Worm (Caenorhabditis elegans) whole organism, young adult: Measurements from ENCODE around the gene scl-5.

ENCODE experiments used
- C06A6.2 ChIP-seq: fragments of 200-800 bp; sonication (Bioruptor generic); conservative IDR thresholded peaks from 2 replicates; pipeline ENCODE4 v1.3.6; 2022; ENCODE audit warnings: missing genetic modification characterization, missing compliant biosample characterization
- D2030.7 ChIP-seq: fragments of 200-800 bp; sonication (Bioruptor generic); IDR thresholded peaks from 2 replicates; pipeline ENCODE4 v1.3.6; 2022; ENCODE audit warnings: missing genetic modification reagents, missing genetic modification characterization, missing compliant biosample characterization
- F49E8.2 ChIP-seq: sonication (generic microtip); optimal IDR thresholded peaks from 3 replicates; lab custom pipeline; 2017; ENCODE audit warnings: missing genetic modification characterization, mild to moderate bottlenecking, missing compliant biosample characterization, antibody characterized with exemption, moderate library complexity; ENCODE audit not compliant: insufficient read depth
- F55B11.4 ChIP-seq: sonication (generic microtip); optimal IDR thresholded peaks from 2 replicates; lab custom pipeline; 2016; ENCODE audit warnings: missing compliant biosample characterization, missing genetic modification characterization, borderline replicate concordance; ENCODE audit not compliant: insufficient read depth
- F57C9.4 ChIP-seq: sonication (generic microtip); optimal IDR thresholded peaks from 2 replicates; lab custom pipeline; 2017; ENCODE audit warnings: mild to moderate bottlenecking, missing genetic modification characterization, missing compliant biosample characterization
- K11D2.4 ChIP-seq: fragments of 200-800 bp; sonication (Bioruptor generic); IDR thresholded peaks from 2 replicates; pipeline ENCODE4 v1.3.6; 2022; ENCODE audit warnings: missing genetic modification reagents, missing genetic modification characterization, missing compliant biosample characterization
- akir-1 ChIP-seq: fragments of 200-800 bp; sonication (Bioruptor generic); optimal IDR thresholded peaks from 2 replicates; lab custom pipeline; 2018; ENCODE audit warnings: mild to moderate bottlenecking, missing genetic modification characterization, moderate library complexity, missing compliant biosample characterization
- attf-6 ChIP-seq: fragments of 200-800 bp; sonication (Bioruptor generic); IDR thresholded peaks from 2 replicates; pipeline ENCODE4 v1.3.6; 2022; ENCODE audit warnings: missing genetic modification reagents, missing genetic modification characterization, missing compliant biosample characterization
- bed-1 ChIP-seq: fragments of 200-800 bp; sonication (Bioruptor generic); IDR thresholded peaks from 2 replicates; pipeline ENCODE4 v1.3.6; 2022; ENCODE audit warnings: missing genetic modification reagents, missing genetic modification characterization, missing compliant biosample characterization
- ccch-3 ChIP-seq: fragments of 200-800 bp; sonication (Bioruptor generic); optimal IDR thresholded peaks from 2 replicates; lab custom pipeline; 2018; ENCODE audit warnings: mild to moderate bottlenecking, missing genetic modification characterization, missing compliant biosample characterization
- cebp-1 ChIP-seq, 2 experiments: fragments of 200-800 bp in 1 of 2; sonication (Bioruptor generic) in 1 of 2; sonication (generic microtip) in 1 of 2; IDR thresholded peaks in 1 of 2; optimal IDR thresholded peaks in 1 of 2; 2 replicates each; pipeline versions ENCODE4 v1.3.6 to Lab custom; 2017 to 2022; ENCODE audit warnings: missing compliant biosample characterization in 2 of 2, missing genetic modification characterization in 2 of 2, mild to moderate bottlenecking in 1 of 2, missing genetic modification reagents in 1 of 2, moderate library complexity in 1 of 2
- ceh-91 ChIP-seq: fragments of 200-800 bp; sonication (Bioruptor generic); IDR thresholded peaks from 2 replicates; pipeline ENCODE4 v1.3.6; 2022; ENCODE audit warnings: missing genetic modification reagents, missing genetic modification characterization, missing compliant biosample characterization
- die-1 ChIP-seq: sonication (generic microtip); optimal IDR thresholded peaks from 2 replicates; lab custom pipeline; 2016; ENCODE audit warnings: missing genotype, mild to moderate bottlenecking, missing genetic modification characterization, missing compliant biosample characterization
- dox-1 ChIP-seq: fragments of 200-800 bp; sonication (Bioruptor generic); IDR thresholded peaks from 2 replicates; pipeline ENCODE4 v1.3.6; 2022; ENCODE audit warnings: missing genetic modification reagents, missing genetic modification characterization, missing compliant biosample characterization
- egl-44 ChIP-seq: fragments of 200-800 bp; sonication (Bioruptor generic); IDR thresholded peaks from 2 replicates; pipeline ENCODE4 v1.3.6; 2022; ENCODE audit warnings: missing genetic modification reagents, missing genetic modification characterization, missing compliant biosample characterization
- egrh-3 ChIP-seq: fragments of 200-800 bp; sonication (Bioruptor generic); IDR thresholded peaks from 2 replicates; pipeline ENCODE4 v1.3.6; 2022; ENCODE audit warnings: missing genetic modification reagents, missing genetic modification characterization, missing compliant biosample characterization
- gei-17 ChIP-seq: fragments of 200-800 bp; sonication (Bioruptor generic); optimal IDR thresholded peaks from 2 replicates; lab custom pipeline; 2018; ENCODE audit warnings: mild to moderate bottlenecking, missing genetic modification characterization, missing compliant biosample characterization
- hmg-1.2 ChIP-seq: fragments of 200-800 bp; sonication (Bioruptor generic); IDR thresholded peaks from 2 replicates; pipeline ENCODE4 v1.3.6; 2022; ENCODE audit warnings: missing genetic modification reagents, missing genetic modification characterization, missing compliant biosample characterization
- hrde-1 ChIP-seq: sonication (generic microtip); optimal IDR thresholded peaks from 2 replicates; lab custom pipeline; 2016; ENCODE audit warnings: missing genetic modification characterization, mild to moderate bottlenecking, missing compliant biosample characterization, moderate library complexity, missing genotype, missing genetic modification reagents, borderline replicate concordance
- lin-26 ChIP-seq: fragments of 200-800 bp; sonication (Bioruptor generic); IDR thresholded peaks from 2 replicates; pipeline ENCODE4 v1.3.6; 2022; ENCODE audit warnings: missing genetic modification reagents, missing genetic modification characterization, missing compliant biosample characterization
- lin-40 ChIP-seq: sonication (generic microtip); optimal IDR thresholded peaks from 2 replicates; lab custom pipeline; 2016; ENCODE audit warnings: missing genetic modification characterization, mild to moderate bottlenecking, missing compliant biosample characterization, missing genotype, missing genetic modification reagents
- mxl-1 ChIP-seq: sonication (generic microtip); optimal IDR thresholded peaks from 2 replicates; lab custom pipeline; 2016; ENCODE audit warnings: missing genetic modification characterization, missing compliant biosample characterization
- nhr-27 ChIP-seq: fragments of 200-800 bp; sonication (Bioruptor generic); optimal IDR thresholded peaks from 2 replicates; lab custom pipeline; 2018; ENCODE audit warnings: mild to moderate bottlenecking, missing genetic modification characterization, moderate library complexity, missing compliant biosample characterization
- nhr-80 ChIP-seq: sonication (generic microtip); optimal IDR thresholded peaks from 2 replicates; lab custom pipeline; 2016; ENCODE audit warnings: missing genetic modification characterization, missing compliant biosample characterization
- rcor-1 ChIP-seq: fragments of 200-800 bp; sonication (Bioruptor generic); IDR thresholded peaks from 2 replicates; pipeline ENCODE4 v1.3.6; 2022; ENCODE audit warnings: missing genetic modification reagents, missing genetic modification characterization, missing compliant biosample characterization
- sdz-38 ChIP-seq: sonication (generic microtip); optimal IDR thresholded peaks from 2 replicates; lab custom pipeline; 2016; ENCODE audit warnings: missing genotype, missing genetic modification characterization, missing compliant biosample characterization
- tbp1 ChIP-seq: fragments of 200-800 bp; sonication (Bioruptor generic); optimal IDR thresholded peaks from 2 replicates; lab custom pipeline; 2018; ENCODE audit warnings: mild to moderate bottlenecking, missing genetic modification characterization, missing compliant biosample characterization
- tbx-9 ChIP-seq: sonication (generic microtip); optimal IDR thresholded peaks from 2 replicates; lab custom pipeline; 2016; ENCODE audit warnings: borderline replicate concordance, missing genetic modification characterization, inconsistent platforms, missing compliant biosample characterization
- tlf-1 ChIP-seq: fragments of 200-800 bp; sonication (Bioruptor generic); optimal IDR thresholded peaks from 2 replicates; lab custom pipeline; 2018; ENCODE audit warnings: mild to moderate bottlenecking, missing genetic modification characterization, missing compliant biosample characterization
- ztf-25 ChIP-seq: fragments of 200-800 bp; sonication (Bioruptor generic); IDR thresholded peaks from 2 replicates; pipeline ENCODE4 v1.3.6; 2022; ENCODE audit warnings: missing genetic modification reagents, missing genetic modification characterization, missing compliant biosample characterization
- ztf-28 ChIP-seq: fragments of 200-800 bp; sonication (Bioruptor generic); IDR thresholded peaks from 2 replicates; pipeline ENCODE4 v1.3.6; 2022; ENCODE audit warnings: missing genetic modification reagents, missing genetic modification characterization, missing compliant biosample characterization

The scl-5 gene

DNA sequence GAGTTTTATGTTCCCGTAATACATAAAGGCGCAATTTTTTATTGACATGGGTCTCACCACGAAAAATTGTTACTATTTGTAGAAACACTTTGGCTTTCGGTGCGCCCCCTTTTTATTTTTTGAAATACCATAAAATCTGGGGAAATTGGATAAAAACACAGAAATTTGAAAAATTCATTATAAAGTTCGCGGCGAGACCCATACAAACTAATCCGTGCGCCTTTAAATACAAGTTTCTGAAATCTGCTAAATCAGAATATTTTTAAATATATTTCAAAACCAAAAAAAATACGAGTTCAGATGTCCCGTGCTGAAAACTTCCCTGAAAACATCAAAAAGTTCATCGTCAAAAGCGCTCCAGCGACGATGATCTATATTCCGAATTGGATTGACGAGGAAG, 43.5 kb downstream of the scl-5 start, which contains the start of gene B0564.2:
Gene B0564.2, plus strand, starts transcription at position 301 of the 400 bp plus-strand sequence.
- no peak for TF ChIP-seq ceh-91 (GFP tag; lab: Robert Waterston, UW)
- no peak for TF ChIP-seq F55B11.4 (tag; lab: Kevin White, UChicago)
- no peak for TF ChIP-seq C06A6.2 (GFP tag; lab: Robert Waterston, UW)
- TF ChIP-seq cebp-1 (GFP tag; IDR thresholded peaks at IDR 0.05; lab: Robert Waterston, UW): no peak
- no peak for TF ChIP-seq cebp-1 (tag; optimal IDR thresholded peaks at IDR 0.05; lab: Kevin White, UChicago)
- TF ChIP-seq tbp1 (GFP tag; lab: Kevin White, UChicago): no peak
- no peak for TF ChIP-seq K11D2.4 (GFP tag; lab: Robert Waterston, UW)
- TF ChIP-seq, all 124 proteins: peak for 0

- TF ChIP-seq attf-6 (GFP tag; lab: Robert Waterston, UW) (no peak), egrh-3 (no peak), nhr-80 (no peak), F49E8.2 (tag; lab: Kevin White, UChicago) (no peak), hrde-1 (tag; lab: Kevin White, UChicago) (no peak)
Observed at ce11 chrIV:13108430-13108829, 44.6 kb downstream of the scl-5 start.

DNA sequence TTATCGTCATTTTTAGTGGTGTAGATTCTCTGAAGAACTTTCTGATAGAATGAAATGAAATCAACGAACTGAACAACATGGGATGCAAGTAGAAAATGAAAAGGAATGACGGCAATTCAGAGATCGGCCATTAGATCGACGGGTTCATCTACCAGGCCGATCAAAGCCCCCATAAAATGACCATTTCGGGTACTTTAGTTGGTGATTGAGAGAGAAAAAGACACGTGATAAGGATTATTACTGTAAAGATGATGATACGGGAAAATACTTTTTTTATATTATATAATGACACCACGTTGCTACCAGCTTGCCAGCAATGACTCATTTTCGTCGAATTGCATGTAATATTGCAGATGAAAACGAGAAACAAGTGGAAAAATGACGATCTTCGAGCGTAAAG, 45.9 kb downstream of the scl-5 start, which contains the start of gene best-1:
Gene best-1, minus strand, starts transcription at position 29 of the 400 bp plus-strand sequence.
- TF ChIP-seq lin-40 (tag; lab: Kevin White, UChicago) (peak; percentile 24), bed-1 (GFP tag; lab: Robert Waterston, UW) (no peak), rcor-1 (GFP tag; lab: Robert Waterston, UW) (no peak), nhr-80 (no peak), sdz-38 (tag; lab: Kevin White, UChicago) (no peak), nhr-27 (tag; lab: Kevin White, UChicago) (no peak)

DNA sequence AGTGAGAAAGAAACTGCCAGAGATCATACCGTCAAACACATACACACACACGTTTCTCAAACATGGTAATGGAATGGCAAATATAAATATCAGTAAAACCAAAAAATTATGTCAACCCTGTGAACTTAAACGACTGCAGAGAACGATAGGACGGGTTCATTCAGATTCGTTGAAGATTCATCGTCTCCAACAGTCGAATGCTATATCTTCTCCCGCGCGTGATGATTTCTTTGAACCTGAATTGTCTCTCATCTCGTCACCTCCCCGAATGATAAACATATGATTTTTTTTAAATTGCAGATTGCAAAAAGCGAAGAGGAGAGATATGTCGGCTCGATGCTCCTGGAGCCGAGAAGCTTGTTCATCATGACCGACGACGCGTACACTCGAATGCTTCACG, 47.1 kb downstream of the scl-5 start:
- TF ChIP-seq akir-1 (GFP tag; lab: Kevin White, UChicago): no peak

- no peak for TF ChIP-seq D2030.7
- no peak for TF ChIP-seq hmg-1.2
- TF ChIP-seq ztf-25 (GFP tag; lab: Robert Waterston, UW): no peak
- TF ChIP-seq tlf-1 (GFP tag; lab: Kevin White, UChicago): no peak
- no peak for TF ChIP-seq tbx-9 (tag; lab: Kevin White, UChicago)
- no peak for TF ChIP-seq ztf-28
- TF ChIP-seq ccch-3 (GFP tag; lab: Kevin White, UChicago): no peak
- TF ChIP-seq sdz-38 (tag; lab: Kevin White, UChicago): no peak
- TF ChIP-seq mxl-1 (tag; lab: Kevin White, UChicago): no peak
- no peak for TF ChIP-seq gei-17 (GFP tag; lab: Kevin White, UChicago)
- TF ChIP-seq F57C9.4 (tag; lab: Kevin White, UChicago): no peak
- TF ChIP-seq egl-44 (GFP tag; lab: Robert Waterston, UW): no peak
- TF ChIP-seq die-1 (tag; lab: Kevin White, UChicago): no peak
- no peak for TF ChIP-seq dox-1 (GFP tag; lab: Robert Waterston, UW)
- TF ChIP-seq lin-26 (GFP tag; lab: Robert Waterston, UW): no peak
- TF ChIP-seq, all 124 proteins: peak for 0
Observed at ce11 chrIV:13112982-13113381, 49.2 kb downstream of the scl-5 start, which contains the start of gene best-2. Gene best-2, minus strand, starts transcription at chrIV:13113082.
